Worm (Caenorhabditis elegans): ENCODE measurements around the gene C35B1.2.

The C35B1.2 gene

DNA sequence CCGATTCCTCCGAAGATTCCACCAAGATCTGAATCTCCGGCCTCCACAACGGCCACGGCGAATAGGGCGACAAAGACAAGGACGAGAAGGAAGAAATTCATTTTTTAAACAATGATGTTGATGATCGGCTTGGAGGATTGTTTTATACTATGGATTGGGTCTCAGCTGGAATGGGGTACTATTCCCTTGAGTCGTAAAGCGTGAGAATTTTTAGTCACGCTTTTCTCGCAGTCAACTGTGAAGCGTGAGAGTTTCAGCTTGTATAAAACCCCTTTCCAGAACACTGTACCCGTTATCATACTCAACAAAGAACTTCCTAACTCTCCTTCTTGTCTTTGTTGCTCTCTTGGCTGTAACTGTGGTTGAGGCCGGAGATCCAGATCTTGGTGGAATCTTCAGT is 28.5 kb downstream of the C35B1.2 start, which contains the start of gene F49F1.15:
F49F1.15 (minus strand) TSS at position 101 of the 400 bp plus-strand sequence.
- TF ChIP-seq pha-2 (tag; optimal IDR thresholded peaks at IDR 0.05) = no peak
- no peak for TF ChIP-seq ceh-6 (GFP tag; optimal IDR thresholded peaks at IDR 0.05)
- no peak for TF ChIP-seq Y22D7AL.16 (tag; optimal IDR thresholded peaks at IDR 0.05)
- TF ChIP-seq pha-4 (tag; optimal IDR thresholded peaks at IDR 0.05) = no peak
- no peak for TF ChIP-seq pqm-1 (tag; optimal IDR thresholded peaks at IDR 0.05)
- no peak for TF ChIP-seq eyg-1 (tag; optimal IDR thresholded peaks at IDR 0.05)
- no peak for TF ChIP-seq ceh-30 (tag; optimal IDR thresholded peaks at IDR 0.05)
- no peak for TF ChIP-seq unc-42 (tag; optimal IDR thresholded peaks at IDR 0.05)
- no peak for TF ChIP-seq sox-2 (GFP tag; IDR thresholded peaks at IDR 0.05)
- TF ChIP-seq tbx-7 (tag; optimal IDR thresholded peaks at IDR 0.05) = no peak
- TF ChIP-seq nhr-11 (tag; optimal IDR thresholded peaks at IDR 0.05) = no peak
- TF ChIP-seq gmeb-2 (tag; optimal IDR thresholded peaks at IDR 0.05) = no peak
- no peak for TF ChIP-seq fax-1 (tag; optimal IDR thresholded peaks at IDR 0.05)
- TF ChIP-seq elt-4 (tag; optimal IDR thresholded peaks at IDR 0.05) = no peak
- no peak for TF ChIP-seq tbx-2 (tag; optimal IDR thresholded peaks at IDR 0.05)
- no peak for TF ChIP-seq hlh-13 (GFP tag; optimal IDR thresholded peaks at IDR 0.05)
- no peak for TF ChIP-seq odd-2 (tag; optimal IDR thresholded peaks at IDR 0.05)
- TF ChIP-seq K02D7.2 (tag; optimal IDR thresholded peaks at IDR 0.05) = no peak
- no peak for TF ChIP-seq C38D4.7 (GFP tag; optimal IDR thresholded peaks at IDR 0.05)
- TF ChIP-seq sox-4 (tag; optimal IDR thresholded peaks at IDR 0.05) = no peak

ce11 chrIV:4115634-4116033 is 29.6 kb downstream of the C35B1.2 start, which contains the start of the genes F49F1.4 and F49F1.2:
Gene F49F1.4 (minus strand): TSS chrIV:4115734.
Gene F49F1.2 (plus strand): TSS chrIV:4115943.
- TF ChIP-seq sox-4 (tag; optimal IDR thresholded peaks at IDR 0.05) (no peak), dve-1 (tag; optimal IDR thresholded peaks at IDR 0.05) (no peak), syd-9 (tag; optimal IDR thresholded peaks at IDR 0.05) (no peak), ceh-48 (tag; optimal IDR thresholded peaks at IDR 0.05) (no peak), ceh-19 (GFP tag; optimal IDR thresholded peaks at IDR 0.05) (no peak), ceh-24 (tag; optimal IDR thresholded peaks at IDR 0.05) (no peak), fkh-10 (GFP tag; optimal IDR thresholded peaks at IDR 0.05) (no peak), che-1 (tag; optimal IDR thresholded peaks at IDR 0.05) (no peak), ceh-14 (tag; optimal IDR thresholded peaks at IDR 0.05) (no peak), sdc-2 (tag; optimal IDR thresholded peaks at IDR 0.05) (no peak), T23F11.4 (GFP tag; optimal IDR thresholded peaks at IDR 0.05) (no peak)

ce11 chrIV:4117432-4117831 is 31.4 kb downstream of the C35B1.2 start, which contains the start of gene drd-50:
Gene drd-50 (plus strand): TSS chrIV:4117732.
- TF ChIP-seq ceh-9 (tag; optimal IDR thresholded peaks at IDR 0.05) = no peak
- no peak for TF ChIP-seq hlh-6 (tag; optimal IDR thresholded peaks at IDR 0.05)
- TF ChIP-seq tbx-2 (tag; optimal IDR thresholded peaks at IDR 0.05) = no peak
- no peak for TF ChIP-seq elt-4 (tag; optimal IDR thresholded peaks at IDR 0.05)
- TF ChIP-seq tbx-7 (tag; optimal IDR thresholded peaks at IDR 0.05) = no peak
- TF ChIP-seq gmeb-2 (tag; optimal IDR thresholded peaks at IDR 0.05) = no peak
- no peak for TF ChIP-seq lim-6 (tag; optimal IDR thresholded peaks at IDR 0.05)
- TF ChIP-seq ceh-2 (tag; optimal IDR thresholded peaks at IDR 0.05) = no peak

ce11 chrIV:4120263-4120662 is 34.3 kb downstream of the C35B1.2 start, which contains the start of gene F49F1.5:
Gene F49F1.5 (minus strand): TSS chrIV:4120415.
- TF ChIP-seq fkh-6 (tag; optimal IDR thresholded peaks at IDR 0.05) (no peak), ceh-34 (tag; optimal IDR thresholded peaks at IDR 0.05) (no peak), npax-4 (tag; optimal IDR thresholded peaks at IDR 0.05) (no peak), Y22D7AL.16 (tag; optimal IDR thresholded peaks at IDR 0.05) (no peak), ama-1 (optimal IDR thresholded peaks at IDR 0.05) (no peak)
